Comparison of ENCODE assay signal across 1 fruit fly cellular context in genomic region chr3R:25249145-25250141, dm6.
TF ChIP-seq lines count a peak whose summit lies in the region.

Gene Nup358, plus strand, starts transcription at chr3R:25249348.

TF ChIP-seq in whole organism, embryonic, 481 proteins besides CTCF, POLR2A, EP300 and RAD21 (continued from another document):
- peak; percentile 70 for TF ChIP-seq CG15479 (GFP tag; optimal IDR thresholded peaks at IDR 0.05; lab: Kevin White, UChicago)
- no peak for TF ChIP-seq CG17802 (tag; optimal IDR thresholded peaks at IDR 0.05; lab: Kevin White, UChicago)
- no peak for TF ChIP-seq CG2199 (GFP tag; IDR thresholded peaks at IDR 0.05; lab: Robert Waterston, UW)
- peak; percentile 97 for TF ChIP-seq nerfin-2 (GFP tag; IDR thresholded peaks at IDR 0.05; lab: Robert Waterston, UW; ENCODE audit: partially characterized antibody)
- peak; percentile 62 for TF ChIP-seq CG1603 (tag; optimal IDR thresholded peaks at IDR 0.05; lab: Kevin White, UChicago)
- TF ChIP-seq az2 (GFP tag; optimal IDR thresholded peaks at IDR 0.05; lab: Kevin White, UChicago): no peak
- peak; percentile 14 for TF ChIP-seq CG10543 (GFP tag; optimal IDR thresholded peaks at IDR 0.05; lab: Kevin White, UChicago)
- peak; percentile 35 for TF ChIP-seq CG30020 (tag; optimal IDR thresholded peaks at IDR 0.05; lab: Kevin White, UChicago)
- peak; percentile 80 for TF ChIP-seq sqz (GFP tag; optimal IDR thresholded peaks at IDR 0.05; lab: Kevin White, UChicago)
- TF ChIP-seq CG7987 (GFP tag; optimal IDR thresholded peaks at IDR 0.05; lab: Kevin White, UChicago): no peak
- peak; percentile 95 for TF ChIP-seq BEAF-32 (GFP tag; optimal IDR thresholded peaks at IDR 0.05; lab: Kevin White, UChicago)
- TF ChIP-seq hbn (GFP tag; IDR thresholded peaks at IDR 0.05; lab: Robert Waterston, UW; ENCODE audit: partially characterized antibody): peak; percentile 97
- TF ChIP-seq CG18262 (tag; optimal IDR thresholded peaks at IDR 0.05; lab: Kevin White, UChicago): peak; percentile 25
- peak; percentile 17; the same call in 1 of the 2 replicates for TF ChIP-seq vvl (GFP tag; IDR thresholded peaks at IDR 0.05; lab: Robert Waterston, UW)
- TF ChIP-seq stwl (tag; optimal IDR thresholded peaks at IDR 0.05; lab: Kevin White, UChicago): peak; percentile 62
- peak; percentile 99 for TF ChIP-seq hb (GFP tag; IDR thresholded peaks at IDR 0.05; lab: Robert Waterston, UW; ENCODE audit: partially characterized antibody)
- TF ChIP-seq gfzf (GFP tag; optimal IDR thresholded peaks at IDR 0.05; lab: Kevin White, UChicago): peak; percentile 25
- TF ChIP-seq amos (GFP tag; IDR thresholded peaks at IDR 0.05; lab: Robert Waterston, UW; ENCODE audit: partially characterized antibody): peak; percentile 99
- no peak for TF ChIP-seq CG10462 (GFP tag; optimal IDR thresholded peaks at IDR 0.05; lab: Kevin White, UChicago)
- TF ChIP-seq sna (GFP tag; IDR thresholded peaks at IDR 0.05; lab: Robert Waterston, UW; ENCODE audit: partially characterized antibody): peak; percentile 90
- TF ChIP-seq cwo (GFP tag; optimal IDR thresholded peaks at IDR 0.05; lab: Kevin White, UChicago): no peak
- TF ChIP-seq MESR4 (GFP tag; optimal IDR thresholded peaks at IDR 0.05; lab: Kevin White, UChicago): peak; percentile 24
- no peak for TF ChIP-seq HLH3B (GFP tag; IDR thresholded peaks at IDR 0.05; lab: Robert Waterston, UW)
- TF ChIP-seq gem (tag; optimal IDR thresholded peaks at IDR 0.05; lab: Kevin White, UChicago): no peak
- peak; percentile 37 for TF ChIP-seq CG15601 (tag; optimal IDR thresholded peaks at IDR 0.05; lab: Kevin White, UChicago)
- no peak for TF ChIP-seq her (GFP tag; optimal IDR thresholded peaks at IDR 0.05; lab: Kevin White, UChicago)
- no peak for TF ChIP-seq Fer3 (tag; optimal IDR thresholded peaks at IDR 0.05; lab: Kevin White, UChicago)
- peak; percentile 64 for TF ChIP-seq row (GFP tag; IDR thresholded peaks at IDR 0.05; lab: Robert Waterston, UW)
- TF ChIP-seq CG10565 (GFP tag; optimal IDR thresholded peaks at IDR 0.05; lab: Kevin White, UChicago): no peak
- peak; percentile 58 for TF ChIP-seq CG17186 (GFP tag; optimal IDR thresholded peaks at IDR 0.05; lab: Kevin White, UChicago)
- no peak for TF ChIP-seq Max (GFP tag; optimal IDR thresholded peaks at IDR 0.05; lab: Kevin White, UChicago)
- peak; percentile 53 for TF ChIP-seq CG3995 (GFP tag; optimal IDR thresholded peaks at IDR 0.05; lab: Kevin White, UChicago)
- TF ChIP-seq MBD-R2 (GFP tag; IDR thresholded peaks at IDR 0.05; lab: Robert Waterston, UW): peak; percentile 40
- TF ChIP-seq rib (GFP tag; IDR thresholded peaks at IDR 0.05; lab: Robert Waterston, UW): peak; percentile 95
- peak; percentile 98 for TF ChIP-seq Scr (GFP tag; IDR thresholded peaks at IDR 0.05; lab: Robert Waterston, UW; ENCODE audit: partially characterized antibody)
- no peak for TF ChIP-seq CG31441 (GFP tag; IDR thresholded peaks at IDR 0.05; lab: Robert Waterston, UW)
- TF ChIP-seq bigmax (GFP tag; optimal IDR thresholded peaks at IDR 0.05; lab: Kevin White, UChicago): peak; percentile 96
- TF ChIP-seq NC2α (GFP tag; optimal IDR thresholded peaks at IDR 0.05; lab: Kevin White, UChicago): no peak
- TF ChIP-seq luna (GFP tag; optimal IDR thresholded peaks at IDR 0.05; lab: Kevin White, UChicago): no peak
- TF ChIP-seq CG17829 (tag; optimal IDR thresholded peaks at IDR 0.05; lab: Kevin White, UChicago): peak; percentile 35
- peak; percentile 99 for TF ChIP-seq Opbp (GFP tag; IDR thresholded peaks at IDR 0.05; lab: Robert Waterston, UW; ENCODE audit: partially characterized antibody)
- peak; percentile 76 for TF ChIP-seq CG2116 (GFP tag; optimal IDR thresholded peaks at IDR 0.05; lab: Kevin White, UChicago)
- peak; percentile 16 for TF ChIP-seq corto (GFP tag; optimal IDR thresholded peaks at IDR 0.05; lab: Kevin White, UChicago)
- TF ChIP-seq sd (tag; optimal IDR thresholded peaks at IDR 0.05; lab: Kevin White, UChicago): peak; percentile 64
- peak; percentile 55 for TF ChIP-seq B-H2 (GFP tag; optimal IDR thresholded peaks at IDR 0.05; lab: Kevin White, UChicago)
- peak; percentile 96 for TF ChIP-seq CG2129 (GFP tag; IDR thresholded peaks at IDR 0.05; lab: Robert Waterston, UW; ENCODE audit: partially characterized antibody)
- TF ChIP-seq bbx (GFP tag; IDR thresholded peaks at IDR 0.05; lab: Robert Waterston, UW; ENCODE audit: partially characterized antibody): peak; percentile 99
- peak; percentile 34 for TF ChIP-seq YL-1 (GFP tag; optimal IDR thresholded peaks at IDR 0.05; lab: Kevin White, UChicago)
- no peak for TF ChIP-seq Hr78 (GFP tag; optimal IDR thresholded peaks at IDR 0.05; lab: Kevin White, UChicago)
- no peak for TF ChIP-seq CkIIα-i1 (GFP tag; IDR thresholded peaks at IDR 0.05; lab: Robert Waterston, UW)
- no peak for TF ChIP-seq H2.0 (GFP tag; IDR thresholded peaks at IDR 0.05; lab: Robert Waterston, UW)
- peak; percentile 48 for TF ChIP-seq CG2712 (tag; optimal IDR thresholded peaks at IDR 0.05; lab: Kevin White, UChicago)
- TF ChIP-seq abd-A (tag; optimal IDR thresholded peaks at IDR 0.05; lab: Kevin White, UChicago): no peak
- peak; percentile 79; the same call in 2 of the 3 replicates for TF ChIP-seq CG34422 (GFP tag; IDR thresholded peaks at IDR 0.05; lab: Robert Waterston, UW)
- TF ChIP-seq ro (GFP tag; IDR thresholded peaks at IDR 0.05; lab: Robert Waterston, UW): no peak
- TF ChIP-seq nerfin-1 (tag; optimal IDR thresholded peaks at IDR 0.05; lab: Kevin White, UChicago): peak; percentile 98
- TF ChIP-seq CG12659 (GFP tag; optimal IDR thresholded peaks at IDR 0.05; lab: Kevin White, UChicago): peak; percentile 46
- no peak for TF ChIP-seq CG10209 (GFP tag; optimal IDR thresholded peaks at IDR 0.05; lab: Kevin White, UChicago)
- TF ChIP-seq Hsf (GFP tag; optimal IDR thresholded peaks at IDR 0.05; lab: Kevin White, UChicago): no peak
- TF ChIP-seq CG42726 (GFP tag; IDR thresholded peaks at IDR 0.05; lab: Robert Waterston, UW; ENCODE audit: partially characterized antibody): peak; percentile 99
- TF ChIP-seq CG6813 (GFP tag; optimal IDR thresholded peaks at IDR 0.05; lab: Kevin White, UChicago): no peak
- TF ChIP-seq Rfx (GFP tag; IDR thresholded peaks at IDR 0.05; lab: Robert Waterston, UW): peak; percentile 60
- TF ChIP-seq CG12391 (tag; optimal IDR thresholded peaks at IDR 0.05; lab: Kevin White, UChicago): peak; percentile 55
- TF ChIP-seq inv (GFP tag; IDR thresholded peaks at IDR 0.05; lab: Robert Waterston, UW; ENCODE audit: partially characterized antibody): peak; percentile 98
- TF ChIP-seq knrl (GFP tag; IDR thresholded peaks at IDR 0.05; lab: Robert Waterston, UW; ENCODE audit: partially characterized antibody): peak; percentile 98
- peak; percentile 72 for TF ChIP-seq pzg (GFP tag; optimal IDR thresholded peaks at IDR 0.05; lab: Kevin White, UChicago)
- TF ChIP-seq CG34376 (GFP tag; optimal IDR thresholded peaks at IDR 0.05; lab: Kevin White, UChicago): peak; percentile 30
- peak; percentile 85 for TF ChIP-seq cg (GFP tag; optimal IDR thresholded peaks at IDR 0.05; lab: Kevin White, UChicago)
- peak; percentile 80 for TF ChIP-seq Ets97D (GFP tag; optimal IDR thresholded peaks at IDR 0.05; lab: Kevin White, UChicago)
- no peak for TF ChIP-seq H15 (GFP tag; IDR thresholded peaks at IDR 0.05; lab: Robert Waterston, UW)
- no peak for TF ChIP-seq sim (GFP tag; IDR thresholded peaks at IDR 0.05; lab: Robert Waterston, UW)
- TF ChIP-seq mld (GFP tag; IDR thresholded peaks at IDR 0.05; lab: Robert Waterston, UW; ENCODE audit: partially characterized antibody): peak; percentile 97
- peak; percentile 98 for TF ChIP-seq zen2 (GFP tag; IDR thresholded peaks at IDR 0.05; lab: Robert Waterston, UW; ENCODE audit: partially characterized antibody)
- peak; percentile 91 for TF ChIP-seq Sry-δ (GFP tag; optimal IDR thresholded peaks at IDR 0.05; lab: Kevin White, UChicago)
- TF ChIP-seq trem (tag; optimal IDR thresholded peaks at IDR 0.05; lab: Kevin White, UChicago): peak; percentile 64
- peak; percentile 36 for TF ChIP-seq HmgZ (tag; optimal IDR thresholded peaks at IDR 0.05; lab: Kevin White, UChicago)
- TF ChIP-seq CG17385 (GFP tag; optimal IDR thresholded peaks at IDR 0.05; lab: Kevin White, UChicago): peak; percentile 71
- 0 out of 2 replicates have a peak, but pooled peaks have one; percentile 31 for TF ChIP-seq NFAT (GFP tag; IDR thresholded peaks at IDR 0.05; lab: Robert Waterston, UW)
- no peak for TF ChIP-seq gt (GFP tag; IDR thresholded peaks at IDR 0.05; lab: Robert Waterston, UW)
- peak; percentile 38 for TF ChIP-seq Xbp1 (GFP tag; optimal IDR thresholded peaks at IDR 0.05; lab: Kevin White, UChicago)
- TF ChIP-seq Pdp1 (GFP tag; optimal IDR thresholded peaks at IDR 0.05; lab: Kevin White, UChicago): no peak
- peak; percentile 99 for TF ChIP-seq CG6791 (GFP tag; IDR thresholded peaks at IDR 0.05; lab: Robert Waterston, UW; ENCODE audit: partially characterized antibody)
- TF ChIP-seq lola (GFP tag; optimal IDR thresholded peaks at IDR 0.05; lab: Kevin White, UChicago): no peak
- peak; percentile 99 for TF ChIP-seq HLH4C (GFP tag; IDR thresholded peaks at IDR 0.05; lab: Robert Waterston, UW; ENCODE audit: partially characterized antibody)
- peak; percentile 99 for TF ChIP-seq ato (GFP tag; IDR thresholded peaks at IDR 0.05; lab: Robert Waterston, UW; ENCODE audit: partially characterized antibody)
- TF ChIP-seq al (GFP tag; IDR thresholded peaks at IDR 0.05; lab: Robert Waterston, UW): 0 out of 2 replicates have a peak, but pooled peaks have one; percentile 5
- peak; percentile 55 for TF ChIP-seq CG14710 (tag; optimal IDR thresholded peaks at IDR 0.05; lab: Kevin White, UChicago)
- peak; percentile 5; the same call in 1 of the 2 replicates for TF ChIP-seq Adf1 (GFP tag; IDR thresholded peaks at IDR 0.05; lab: Robert Waterston, UW)
- TF ChIP-seq CG30403 (GFP tag; optimal IDR thresholded peaks at IDR 0.05; lab: Kevin White, UChicago): peak; percentile 20
- TF ChIP-seq Dbx (GFP tag; IDR thresholded peaks at IDR 0.05; lab: Robert Waterston, UW): peak; percentile 54; the same call in 1 of the 3 replicates
- peak; percentile 98 for TF ChIP-seq chinmo (GFP tag; IDR thresholded peaks at IDR 0.05; lab: Robert Waterston, UW; ENCODE audit: partially characterized antibody)
- TF ChIP-seq Myb (GFP tag; optimal IDR thresholded peaks at IDR 0.05; lab: Kevin White, UChicago): peak; percentile 9
- TF ChIP-seq CG16813 (GFP tag; IDR thresholded peaks at IDR 0.05; lab: Robert Waterston, UW; ENCODE audit: partially characterized antibody): peak; percentile 98
- TF ChIP-seq CG17568 (GFP tag; optimal IDR thresholded peaks at IDR 0.05; lab: Kevin White, UChicago): no peak
- peak; percentile 98 for TF ChIP-seq CG14860 (GFP tag; IDR thresholded peaks at IDR 0.05; lab: Robert Waterston, UW; ENCODE audit: partially characterized antibody)
- peak; percentile 74 for TF ChIP-seq E2f2 (GFP tag; IDR thresholded peaks at IDR 0.05; lab: Robert Waterston, UW)
- peak; percentile 4 for TF ChIP-seq zen (tag; optimal IDR thresholded peaks at IDR 0.05; lab: Kevin White, UChicago)
- TF ChIP-seq HLHmδ (GFP tag; optimal IDR thresholded peaks at IDR 0.05; lab: Kevin White, UChicago): no peak
- peak; percentile 98 for TF ChIP-seq CG34224 (GFP tag; IDR thresholded peaks at IDR 0.05; lab: Robert Waterston, UW; ENCODE audit: partially characterized antibody)
- no peak for TF ChIP-seq tup (GFP tag; optimal IDR thresholded peaks at IDR 0.05; lab: Kevin White, UChicago)
- TF ChIP-seq slou (GFP tag; optimal IDR thresholded peaks at IDR 0.05; lab: Kevin White, UChicago): no peak
- TF ChIP-seq Med (GFP tag; lab: Kevin White, UChicago): peak; percentile 72
- peak; percentile 23 for TF ChIP-seq sug (tag; optimal IDR thresholded peaks at IDR 0.05; lab: Kevin White, UChicago)
- peak; percentile 21 for TF ChIP-seq dm (GFP tag; optimal IDR thresholded peaks at IDR 0.05; lab: Kevin White, UChicago)
- TF ChIP-seq Nf-YC (tag; optimal IDR thresholded peaks at IDR 0.05; lab: Kevin White, UChicago): peak; percentile 11
- peak; percentile 21; the same call in 1 of the 2 replicates for TF ChIP-seq CG32532 (GFP tag; IDR thresholded peaks at IDR 0.05; lab: Robert Waterston, UW)
- peak; percentile 51 for TF ChIP-seq Dp (GFP tag; optimal IDR thresholded peaks at IDR 0.05; lab: Kevin White, UChicago)
- 0 out of 2 replicates have a peak, but pooled peaks have one; percentile 19 for TF ChIP-seq E2f1 (GFP tag; IDR thresholded peaks at IDR 0.05; lab: Robert Waterston, UW)
- TF ChIP-seq CG8924 (tag; optimal IDR thresholded peaks at IDR 0.05; lab: Kevin White, UChicago): peak; percentile 32
- peak; percentile 97 for TF ChIP-seq CG7963 (GFP tag; IDR thresholded peaks at IDR 0.05; lab: Robert Waterston, UW; ENCODE audit: partially characterized antibody)
